Worm (Caenorhabditis elegans) whole organism, midembryonic: ENCODE results near the gene Y40A1A.2.

ENCODE experiments used
- T22C8.4 ChIP-seq: fragments of 200-800 bp; sonication (Bioruptor generic); IDR thresholded peaks from 2 replicates; pipeline ENCODE4 v1.3.6; 2022; ENCODE audit warnings: missing genetic modification characterization, missing compliant biosample characterization
- cog-1 ChIP-seq: sonication (generic microtip); optimal IDR thresholded peaks from 2 replicates; lab custom pipeline; 2016; ENCODE audit warnings: missing genetic modification characterization, missing compliant biosample characterization
- flt-1 ChIP-seq: fragments of 200-800 bp; sonication (Bioruptor generic); IDR thresholded peaks from 2 replicates; pipeline ENCODE4 v1.3.6; 2022; ENCODE audit warnings: missing genetic modification characterization, missing compliant biosample characterization
- klf-2 ChIP-seq: fragments of 200-800 bp; sonication (Bioruptor generic); conservative IDR thresholded peaks from 2 replicates; pipeline ENCODE4 v1.3.6; 2022; ENCODE audit warnings: missing genetic modification reagents, missing genetic modification characterization, missing compliant biosample characterization
- med-1 ChIP-seq: sonication (generic microtip); optimal IDR thresholded peaks from 2 replicates; lab custom pipeline; 2017; ENCODE audit warnings: missing genetic modification characterization, mild to moderate bottlenecking, missing compliant biosample characterization, antibody characterized with exemption, missing genetic modification reagents; ENCODE audit not compliant: insufficient read depth
- ref-1 ChIP-seq: fragments of 200-800 bp; sonication (Bioruptor generic); conservative IDR thresholded peaks from 2 replicates; pipeline ENCODE4 v1.3.6; 2022; ENCODE audit warnings: missing genetic modification reagents, missing genetic modification characterization, missing compliant biosample characterization
- tab-1 ChIP-seq: fragments of 200-800 bp; sonication (Bioruptor generic); IDR thresholded peaks from 2 replicates; pipeline ENCODE4 v1.3.6; 2022; ENCODE audit warnings: missing genetic modification characterization, missing compliant biosample characterization
- ztf-23 ChIP-seq: fragments of 200-800 bp; sonication (Bioruptor generic); IDR thresholded peaks from 2 replicates; pipeline ENCODE4 v1.3.6; 2022; ENCODE audit warnings: missing genetic modification reagents, missing genetic modification characterization, missing compliant biosample characterization
- ztf-29 ChIP-seq: fragments of 200-800 bp; sonication (Bioruptor generic); IDR thresholded peaks from 2 replicates; pipeline ENCODE4 v1.3.6; 2022; ENCODE audit warnings: missing genetic modification reagents, missing genetic modification characterization, missing compliant biosample characterization

Y40A1A.2 gene

DNA sequence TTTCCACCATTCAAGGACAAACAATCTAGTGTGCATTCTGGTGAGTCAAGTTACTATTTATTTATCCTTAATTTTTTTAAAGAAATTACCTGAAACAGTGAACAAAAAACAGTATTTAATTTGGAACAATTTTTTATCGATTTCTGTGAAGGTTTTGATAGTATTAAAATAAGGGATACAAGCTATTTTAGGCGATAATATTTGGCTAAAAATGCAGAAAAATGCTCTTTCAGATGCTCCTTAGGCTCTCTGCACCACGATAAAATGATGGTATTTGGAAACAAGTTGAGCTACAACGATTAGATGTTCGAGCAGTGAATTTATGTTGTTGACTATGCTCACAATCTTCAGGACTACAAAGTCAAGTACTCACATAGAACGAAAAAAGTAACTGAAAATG lies 14.8 kb upstream of the Y40A1A.2 start, which contains the start of gene F52D2.6:
F52D2.6 (plus strand) TSS at position 301 of the 400 bp plus-strand sequence.
- no peak for TF ChIP-seq T22C8.4 (GFP tag; lab: Robert Waterston, UW)
- no peak for TF ChIP-seq ref-1
- no peak for TF ChIP-seq ztf-29 (GFP tag; lab: Robert Waterston, UW)
- no peak for TF ChIP-seq cog-1 (tag; lab: Kevin White, UChicago)
- TF ChIP-seq ztf-23 (GFP tag; lab: Robert Waterston, UW): no peak
- TF ChIP-seq tab-1 (GFP tag; lab: Robert Waterston, UW): no peak
- TF ChIP-seq med-1 (GFP tag; lab: Kevin White, UChicago): no peak
- no peak for TF ChIP-seq klf-2 (GFP tag; lab: Robert Waterston, UW)
- no peak for TF ChIP-seq flt-1 (GFP tag; lab: Robert Waterston, UW)

DNA sequence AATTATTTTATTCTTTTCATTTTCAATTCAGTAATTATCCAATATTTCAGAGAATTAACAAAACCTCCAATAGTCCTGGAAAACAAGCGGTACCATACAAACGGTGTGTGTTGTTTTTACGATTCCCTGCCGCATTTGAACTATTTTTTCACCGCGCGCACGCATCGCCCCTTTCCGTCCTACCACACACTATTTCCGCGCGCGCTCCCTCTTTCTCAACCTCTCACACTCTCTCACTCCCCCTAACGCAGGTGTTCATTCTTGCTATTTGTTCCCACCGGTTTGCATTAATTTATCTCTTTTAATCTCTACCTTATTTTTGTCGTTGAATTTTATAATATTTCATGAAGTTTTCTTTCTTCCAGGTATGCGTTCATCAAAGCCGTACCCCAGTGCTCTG lies 12.8 kb upstream of the Y40A1A.2 start, which contains the start of gene F52D2.12:
F52D2.12 (plus strand) TSS at position 307 of the 400 bp plus-strand sequence.
- TF ChIP-seq klf-2 (GFP tag; lab: Robert Waterston, UW) (no peak), T22C8.4 (GFP tag; lab: Robert Waterston, UW) (no peak), tab-1 (GFP tag; lab: Robert Waterston, UW) (no peak), ztf-29 (GFP tag; lab: Robert Waterston, UW) (no peak), flt-1 (GFP tag; lab: Robert Waterston, UW) (no peak), ref-1 (no peak), cog-1 (tag; lab: Kevin White, UChicago) (no peak), ztf-23 (GFP tag; lab: Robert Waterston, UW) (no peak), med-1 (GFP tag; lab: Kevin White, UChicago) (no peak)

DNA sequence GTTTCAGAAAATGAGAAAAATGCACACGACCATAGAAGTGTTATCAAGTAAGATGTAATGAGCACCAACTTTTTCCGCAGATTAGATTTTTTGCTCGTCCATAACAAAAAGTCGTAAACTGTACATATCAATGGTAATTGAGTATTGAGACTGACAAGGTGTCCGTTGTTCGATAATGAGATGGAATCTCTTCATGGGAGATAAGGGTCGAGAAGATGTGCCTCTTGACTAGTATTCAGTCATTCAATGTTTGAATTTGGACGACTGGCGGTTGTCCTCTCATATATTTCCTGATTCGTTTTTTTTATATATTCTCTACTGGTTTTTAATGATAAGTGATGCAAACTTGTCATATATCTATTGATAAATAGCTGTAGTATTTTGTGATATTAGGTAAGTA lies 8.9 kb upstream of the Y40A1A.2 start:
- TF ChIP-seq ztf-23 (GFP tag; lab: Robert Waterston, UW) (no peak), tab-1 (GFP tag; lab: Robert Waterston, UW) (no peak), T22C8.4 (GFP tag; lab: Robert Waterston, UW) (no peak)

DNA sequence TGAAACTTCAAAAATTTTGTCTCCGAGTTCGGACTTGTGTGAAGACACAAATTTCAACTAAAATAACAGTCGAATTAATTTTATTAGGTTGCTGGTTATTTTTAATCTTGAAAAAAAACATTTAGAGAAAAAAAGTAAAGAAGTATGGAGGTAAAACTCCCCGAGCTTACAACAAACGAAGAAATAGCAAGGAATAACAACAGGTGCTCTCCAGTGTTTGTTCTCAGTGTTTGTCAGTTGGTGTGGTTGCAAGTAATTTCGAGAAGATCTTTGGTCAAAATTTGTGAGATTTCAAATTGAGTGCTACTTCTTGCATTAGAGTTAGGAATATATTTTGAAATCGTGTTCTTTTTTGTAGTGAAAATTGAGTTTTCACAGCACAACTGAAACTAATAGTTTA lies 5.7 kb upstream of the Y40A1A.2 start:
- TF ChIP-seq T22C8.4 (GFP tag; lab: Robert Waterston, UW): no peak
- no peak for TF ChIP-seq ztf-29 (GFP tag; lab: Robert Waterston, UW)
- no peak for TF ChIP-seq tab-1 (GFP tag; lab: Robert Waterston, UW)
- TF ChIP-seq ref-1: no peak
- TF ChIP-seq med-1 (GFP tag; lab: Kevin White, UChicago): no peak
- no peak for TF ChIP-seq klf-2 (GFP tag; lab: Robert Waterston, UW)
- no peak for TF ChIP-seq flt-1 (GFP tag; lab: Robert Waterston, UW)
- TF ChIP-seq ztf-23 (GFP tag; lab: Robert Waterston, UW): no peak
- no peak for TF ChIP-seq cog-1 (tag; lab: Kevin White, UChicago)

DNA sequence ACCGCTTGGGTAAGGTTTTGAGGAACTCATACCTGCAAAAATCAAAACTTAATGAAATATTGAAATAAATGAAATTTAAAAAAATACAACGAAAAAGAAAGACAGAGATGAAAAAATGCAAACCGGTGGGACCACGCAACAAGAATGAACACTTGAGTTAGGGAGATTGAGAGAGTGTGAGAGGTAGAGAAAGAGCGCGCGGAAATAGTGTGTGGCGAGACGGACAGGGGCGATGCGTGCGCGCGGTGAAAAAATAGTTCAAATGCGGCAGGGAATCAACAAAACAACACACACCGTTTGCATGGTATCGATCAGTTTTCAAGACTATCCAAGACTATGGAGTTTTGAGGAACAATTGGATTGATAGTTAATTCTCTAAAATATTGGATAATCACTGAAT lies 958 bp upstream of the Y40A1A.2 start, which contains the start of gene meg-3:
meg-3 (minus strand) TSS at position 32 of the 400 bp plus-strand sequence.
- TF ChIP-seq ref-1 (no peak), cog-1 (tag; lab: Kevin White, UChicago) (no peak), flt-1 (GFP tag; lab: Robert Waterston, UW) (no peak), med-1 (GFP tag; lab: Kevin White, UChicago) (no peak), ztf-29 (GFP tag; lab: Robert Waterston, UW) (no peak), T22C8.4 (GFP tag; lab: Robert Waterston, UW) (no peak), klf-2 (GFP tag; lab: Robert Waterston, UW) (no peak), ztf-23 (GFP tag; lab: Robert Waterston, UW) (no peak), tab-1 (GFP tag; lab: Robert Waterston, UW) (no peak)

DNA sequence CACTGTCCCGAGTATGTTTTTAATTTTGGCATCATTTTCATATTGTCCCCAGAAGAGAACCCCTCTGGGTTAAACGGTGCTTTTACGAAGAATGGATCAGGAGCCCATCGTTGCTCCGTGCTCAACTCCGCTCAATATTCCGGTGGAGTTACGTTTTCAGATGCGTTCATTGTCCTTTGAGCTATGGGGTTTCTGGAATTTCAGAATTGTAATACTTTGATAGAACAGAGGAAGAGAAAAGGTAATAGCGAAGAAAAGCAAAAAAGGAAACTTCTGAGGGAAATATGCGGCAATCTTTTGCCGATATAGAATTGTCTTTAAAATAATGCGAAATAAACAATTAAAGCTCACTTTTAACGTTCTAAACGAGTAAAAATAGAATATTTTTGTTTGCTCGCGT lies 7.4 kb downstream of the Y40A1A.2 start, which contains the start of gene Y40A1A.3:
Y40A1A.3 (minus strand) TSS at position 101 of the 400 bp plus-strand sequence.
- no peak for TF ChIP-seq flt-1 (GFP tag; lab: Robert Waterston, UW)
- TF ChIP-seq ztf-29 (GFP tag; lab: Robert Waterston, UW): no peak

DNA sequence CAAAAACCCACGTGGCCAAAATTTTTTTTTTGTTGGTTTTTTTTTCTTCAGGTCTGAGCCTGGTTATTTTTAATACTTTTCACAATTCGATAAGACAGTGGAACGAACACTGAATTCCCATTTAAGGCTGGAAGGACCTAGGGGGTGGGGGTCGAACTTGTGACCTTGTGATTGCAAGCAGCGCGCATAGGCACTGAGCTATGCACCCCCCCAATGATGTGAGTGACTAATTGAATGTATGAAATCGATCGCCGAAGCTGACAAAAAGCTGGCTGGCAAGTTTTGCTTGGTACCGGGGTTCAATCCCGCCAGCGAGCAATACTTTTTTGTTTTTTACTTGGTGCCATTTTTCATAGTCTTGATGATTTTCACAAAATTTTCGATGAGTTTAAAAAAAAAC lies 8.3 kb downstream of the Y40A1A.2 start:
- TF ChIP-seq med-1 (GFP tag; lab: Kevin White, UChicago) (no peak), T22C8.4 (GFP tag; lab: Robert Waterston, UW) (no peak), flt-1 (GFP tag; lab: Robert Waterston, UW) (no peak), klf-2 (GFP tag; lab: Robert Waterston, UW) (no peak), ref-1 (no peak), tab-1 (GFP tag; lab: Robert Waterston, UW) (no peak), ztf-23 (GFP tag; lab: Robert Waterston, UW) (no peak)

DNA sequence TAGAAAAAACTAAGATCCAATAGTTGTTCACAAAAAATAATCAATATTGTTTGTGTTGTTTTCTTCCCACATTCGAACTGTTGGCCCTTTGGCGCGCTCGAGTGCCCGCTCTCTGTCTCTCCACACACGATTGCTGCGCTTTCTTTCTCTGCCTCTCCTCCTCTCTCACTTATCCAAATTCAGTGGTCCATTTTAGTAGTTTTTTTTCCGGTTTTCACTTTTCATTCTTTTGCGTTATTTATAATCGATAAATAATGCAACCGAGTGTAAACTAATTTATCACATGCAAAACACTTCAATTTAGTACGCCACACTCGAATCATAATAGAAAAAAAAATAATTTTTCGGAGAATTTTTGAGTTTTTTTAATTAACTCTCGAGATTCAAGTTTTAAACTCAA lies 10.0 kb downstream of the Y40A1A.2 start:
- TF ChIP-seq med-1 (GFP tag; lab: Kevin White, UChicago) (no peak), flt-1 (GFP tag; lab: Robert Waterston, UW) (no peak), ztf-29 (GFP tag; lab: Robert Waterston, UW) (no peak), ref-1 (no peak), T22C8.4 (GFP tag; lab: Robert Waterston, UW) (no peak), klf-2 (GFP tag; lab: Robert Waterston, UW) (no peak), cog-1 (tag; lab: Kevin White, UChicago) (no peak), ztf-23 (GFP tag; lab: Robert Waterston, UW) (no peak), tab-1 (GFP tag; lab: Robert Waterston, UW) (no peak)

DNA sequence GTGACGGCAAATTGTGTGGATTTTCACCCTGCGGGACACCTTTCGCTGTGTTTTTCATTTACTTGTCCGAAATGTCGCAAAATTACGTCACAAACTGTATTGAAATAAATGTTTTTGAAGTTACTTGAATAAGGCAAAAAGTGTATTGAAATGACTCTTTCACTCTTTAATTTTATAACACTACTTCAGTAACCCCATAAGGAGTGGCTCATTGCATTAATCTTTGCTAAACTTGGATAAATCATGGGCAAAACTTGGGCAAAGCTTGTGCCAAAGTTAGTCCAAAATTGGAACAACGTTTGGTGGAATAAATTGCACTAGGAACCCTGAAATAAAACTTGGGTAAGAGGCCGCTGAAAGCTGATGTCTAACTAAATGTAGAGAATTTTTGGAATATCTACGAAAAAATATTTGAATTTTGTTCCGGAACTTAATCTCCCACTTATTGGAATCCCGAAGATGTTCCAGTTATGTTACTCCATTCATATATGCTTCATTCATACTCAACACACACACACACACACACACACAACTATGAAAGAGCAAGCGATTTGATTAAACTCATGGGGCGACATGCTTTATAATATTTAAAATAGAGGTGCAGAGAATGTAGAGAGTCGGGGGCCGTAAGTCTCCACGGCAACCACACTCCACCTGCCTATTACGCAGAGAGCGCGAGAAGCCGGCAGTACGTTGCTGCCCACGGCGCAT lies 22.1 kb downstream of the Y40A1A.2 start, which contains the start of gene Y102A11A.9:
Y102A11A.9 (plus strand) TSS at position 661 of the 711 bp plus-strand sequence.
- TF ChIP-seq med-1 (GFP tag; lab: Kevin White, UChicago): no peak
- no peak for TF ChIP-seq tab-1 (GFP tag; lab: Robert Waterston, UW)
- no peak for TF ChIP-seq flt-1 (GFP tag; lab: Robert Waterston, UW)
- no peak for TF ChIP-seq cog-1 (tag; lab: Kevin White, UChicago)
- TF ChIP-seq ztf-29 (GFP tag; lab: Robert Waterston, UW): no peak
- TF ChIP-seq T22C8.4 (GFP tag; lab: Robert Waterston, UW): no peak
